Worm (Caenorhabditis elegans) whole organism, L4 larva: ENCODE data around the gene W08E12.6.

Experiments
- ceh-82 ChIP-seq: sonication (generic microtip); optimal IDR thresholded peaks from 2 replicates; lab custom pipeline; 2017; ENCODE audit warnings: missing biosample characterization, missing genetic modification characterization
- ces-1 ChIP-seq: fragments of 150-350 bp; sonication (generic microtip); optimal IDR thresholded peaks from 4 replicates; lab custom pipeline; 2014; ENCODE audit warnings: missing biosample characterization, missing genetic modification reagents, missing genetic modification characterization
- fkh-10 ChIP-seq: fragments of 150-350 bp; optimal IDR thresholded peaks from 2 replicates; lab custom pipeline; 2014; ENCODE audit warnings: missing biosample characterization, missing genetic modification reagents, missing genetic modification characterization
- jun-1 ChIP-seq: fragments of 150-350 bp; optimal IDR thresholded peaks from 2 replicates; lab custom pipeline; 2014; ENCODE audit warnings: missing biosample characterization, missing genetic modification reagents, missing genetic modification characterization
- lim-7 ChIP-seq: fragments of 200-800 bp; sonication (Bioruptor generic); IDR thresholded peaks from 2 replicates; pipeline ENCODE4 v1.3.6; 2022; ENCODE audit warnings: missing genetic modification characterization, missing compliant biosample characterization
- lin-15B ChIP-seq: fragments of 150-350 bp; sonication (generic microtip); optimal IDR thresholded peaks from 3 replicates; lab custom pipeline; 2014; ENCODE audit warnings: missing biosample characterization, missing genetic modification characterization
- nhr-111 ChIP-seq: fragments of 200-800 bp; sonication (Bioruptor generic); optimal IDR thresholded peaks from 2 replicates; lab custom pipeline; 2018; ENCODE audit warnings: mild to moderate bottlenecking, missing genetic modification characterization, missing compliant biosample characterization
- nhr-28 ChIP-seq: fragments of 150-350 bp; optimal IDR thresholded peaks from 2 replicates; lab custom pipeline; 2014; ENCODE audit warnings: missing biosample characterization, missing genetic modification characterization
- snpc-4 ChIP-seq: fragments of 150-350 bp; optimal IDR thresholded peaks from 2 replicates; lab custom pipeline; 2014; ENCODE audit warnings: missing biosample characterization, missing genetic modification characterization
- zag-1 ChIP-seq: fragments of 150-350 bp; optimal IDR thresholded peaks from 2 replicates; lab custom pipeline; 2014; ENCODE audit warnings: missing biosample characterization, missing genetic modification characterization
- zfp-3 ChIP-seq: fragments of 200-800 bp; sonication (Bioruptor generic); conservative IDR thresholded peaks from 2 replicates; pipeline ENCODE4 v1.3.6; 2022; ENCODE audit warnings: missing genetic modification reagents, missing genetic modification characterization, missing compliant biosample characterization

DNA sequence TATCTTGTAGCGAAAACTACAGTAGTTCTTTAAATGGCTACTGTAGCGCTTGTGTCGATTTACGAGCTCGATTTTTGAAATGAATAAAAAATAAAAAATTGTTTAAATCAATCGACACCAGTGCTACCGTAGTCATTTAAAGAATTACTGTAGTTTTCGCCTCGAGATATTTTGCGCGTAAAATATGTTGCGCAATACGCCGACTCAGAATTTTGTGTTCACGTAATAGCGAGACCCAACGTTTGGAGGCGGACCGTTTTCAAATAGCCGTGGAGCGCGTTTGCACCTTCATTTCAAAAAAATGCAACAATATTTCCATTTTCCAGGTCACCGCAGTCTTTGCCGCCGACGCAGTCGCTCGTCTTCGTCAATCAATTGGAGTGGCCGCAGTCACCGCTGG lies 38.2 kb upstream of the W08E12.6 start:
- no peak for TF ChIP-seq zag-1
- TF ChIP-seq zfp-3 (GFP tag; lab: Robert Waterston, UW), result no peak
- TF ChIP-seq snpc-4 (tag; lab: Kevin White, UChicago), result no peak
- TF ChIP-seq jun-1, result no peak
- no peak for TF ChIP-seq lim-7
- TF ChIP-seq ceh-82 (tag; lab: Kevin White, UChicago), result no peak
- no peak for TF ChIP-seq nhr-28 (tag; lab: Kevin White, UChicago)
- no peak for TF ChIP-seq nhr-111 (GFP tag; lab: Kevin White, UChicago)
- no peak for TF ChIP-seq ces-1 (GFP tag; lab: Kevin White, UChicago)
- TF ChIP-seq fkh-10, result no peak
- TF ChIP-seq lin-15B (tag; lab: Kevin White, UChicago), result no peak
